Worm (Caenorhabditis elegans): ENCODE results near the gene fbxa-59.

fbxa-59 gene

ce11 chrIII:907311-907710, 36.0 kb downstream of the fbxa-59 start, which contains the start of gene F23H11.4:
TSS of gene F23H11.4 (minus strand) at chrIII:907539.
- no peak for TF ChIP-seq R02D3.7 (tag; optimal IDR thresholded peaks at IDR 0.05)

ce11 chrIII:901600-902250, 41.6 kb downstream of the fbxa-59 start:
- TF ChIP-seq C34F6.9 (tag; optimal IDR thresholded peaks at IDR 0.05) (peak; percentile 35), nhr-129 (tag; optimal IDR thresholded peaks at IDR 0.05) (no peak), lsy-2 (tag; optimal IDR thresholded peaks at IDR 0.05) (peak in 1 of 2 experiments; percentile 44), gmeb-1 (tag; optimal IDR thresholded peaks at IDR 0.05) (peak; percentile 54), fos-1 (tag; optimal IDR thresholded peaks at IDR 0.05) (no peak), unc-55 (GFP tag; optimal IDR thresholded peaks at IDR 0.05) (no peak), lin-13 (GFP tag; optimal IDR thresholded peaks at IDR 0.05) (peak; percentile 34)

ce11 chrIII:901148-901547, 42.1 kb downstream of the fbxa-59 start, which contains the start of gene sucl-2:
TSS of gene sucl-2 (minus strand) at chrIII:901412.
- TF ChIP-seq egl-27 (tag; optimal IDR thresholded peaks at IDR 0.05) (no peak), ceh-82 (tag; optimal IDR thresholded peaks at IDR 0.05) (no peak), blmp-1 (tag; optimal IDR thresholded peaks at IDR 0.05; ENCODE audit: insufficient read depth) (no peak), alr-1 (tag; optimal IDR thresholded peaks at IDR 0.05) (no peak), aly-2 (tag; optimal IDR thresholded peaks at IDR 0.05) (no peak), mbf-1 (tag; optimal IDR thresholded peaks at IDR 0.05) (no peak)

- TF ChIP-seq ama-1 (optimal IDR thresholded peaks at IDR 0.05): no peak
- TF ChIP-seq ZK546.5 (tag; optimal IDR thresholded peaks at IDR 0.05): no peak
- no peak for TF ChIP-seq Y55F3AM.14 (GFP tag; optimal IDR thresholded peaks at IDR 0.05)
- TF ChIP-seq sma-9 (GFP tag; optimal IDR thresholded peaks at IDR 0.05): no peak
- no peak for TF ChIP-seq sma-9 (tag; optimal IDR thresholded peaks at IDR 0.05)
- TF ChIP-seq mab-5 (tag; optimal IDR thresholded peaks at IDR 0.05): no peak
- TF ChIP-seq mdl-1 (tag; optimal IDR thresholded peaks at IDR 0.05): no peak
- no peak for TF ChIP-seq mbf-1 (tag; optimal IDR thresholded peaks at IDR 0.05)
- TF ChIP-seq lin-39 (tag; optimal IDR thresholded peaks at IDR 0.05): no peak
Measured at ce11 chrIII:900134-900533, 43.1 kb downstream of the fbxa-59 start.

- TF ChIP-seq skn-1 (tag; optimal IDR thresholded peaks at IDR 0.05): no peak
- no peak for TF ChIP-seq R02D3.7 (tag; optimal IDR thresholded peaks at IDR 0.05)
- TF ChIP-seq lin-11 (tag; optimal IDR thresholded peaks at IDR 0.05): no peak
- no peak for TF ChIP-seq elt-1 (tag; optimal IDR thresholded peaks at IDR 0.05)
- TF ChIP-seq nhr-129 (tag; optimal IDR thresholded peaks at IDR 0.05): no peak
- TF ChIP-seq egl-27 (tag; optimal IDR thresholded peaks at IDR 0.05): no peak
- TF ChIP-seq snpc-4 (tag; optimal IDR thresholded peaks at IDR 0.05): no peak
- no peak for TF ChIP-seq elt-3 (tag; optimal IDR thresholded peaks at IDR 0.05)
- TF ChIP-seq ama-1 (optimal IDR thresholded peaks at IDR 0.05): no peak
- TF ChIP-seq crh-2 (tag; optimal IDR thresholded peaks at IDR 0.05): no peak
- TF ChIP-seq mdl-1 (tag; optimal IDR thresholded peaks at IDR 0.05): no peak
- TF ChIP-seq nhr-77 (tag; optimal IDR thresholded peaks at IDR 0.05): no peak
- TF ChIP-seq nhr-6 (tag; optimal IDR thresholded peaks at IDR 0.05): no peak
- TF ChIP-seq Y55F3AM.14 (GFP tag; optimal IDR thresholded peaks at IDR 0.05): no peak
- no peak for TF ChIP-seq F13H6.1 (tag; optimal IDR thresholded peaks at IDR 0.05)
- TF ChIP-seq nhr-10 (tag; optimal IDR thresholded peaks at IDR 0.05): no peak
- no peak for TF ChIP-seq unc-62 (GFP tag; optimal IDR thresholded peaks at IDR 0.05)
- TF ChIP-seq fos-1 (tag; optimal IDR thresholded peaks at IDR 0.05): no peak
- TF ChIP-seq lsy-2 (tag; optimal IDR thresholded peaks at IDR 0.05): no peak
- TF ChIP-seq dmd-4 (tag; optimal IDR thresholded peaks at IDR 0.05): no peak
Measured at ce11 chrIII:896904-897303, 46.4 kb downstream of the fbxa-59 start.

- TF ChIP-seq sem-4 (tag; optimal IDR thresholded peaks at IDR 0.05) (peak; percentile 50), F13H6.1 (tag; optimal IDR thresholded peaks at IDR 0.05) (no peak)
Measured at ce11 chrIII:895525-895924, 47.8 kb downstream of the fbxa-59 start, which contains the start of the genes ztf-18 and F23H11.2. TSS of gene ztf-18 (minus strand) at chrIII:895712. TSS of gene F23H11.2 (plus strand) at chrIII:895747.
